Worm (Caenorhabditis elegans): Measurements from ENCODE around the gene Y43D4A.6.

Y43D4A.6 gene

DNA sequence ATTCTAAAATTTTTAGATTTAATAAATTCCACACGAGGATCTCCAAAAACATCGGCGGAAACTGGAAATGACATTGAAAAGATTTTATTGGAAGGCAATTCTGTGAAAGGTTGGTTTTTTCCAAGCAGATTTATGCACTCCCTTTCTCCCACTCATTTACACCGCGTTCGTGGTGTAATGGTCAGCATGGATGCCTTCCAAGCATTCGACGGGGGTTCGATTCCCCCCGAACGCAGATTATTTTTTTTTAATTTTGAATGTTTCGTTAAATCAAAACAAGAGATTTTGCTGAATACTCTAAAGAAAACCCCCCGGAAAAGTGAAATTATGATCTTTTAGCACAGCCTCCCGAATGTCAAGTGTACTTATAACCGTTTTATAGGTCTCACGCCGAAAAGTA lies 11.2 kb upstream of the Y43D4A.6 start (continued):
- TF ChIP-seq F26F4.8 (GFP tag; conservative IDR thresholded peaks at IDR 0.05) (peak; percentile 79; the same call in 1 of the 2 replicates), lir-3 (tag; optimal IDR thresholded peaks at IDR 0.05) (no peak), lin-38 (GFP tag; IDR thresholded peaks at IDR 0.05) (peak; percentile 76), lim-7 (GFP tag; IDR thresholded peaks at IDR 0.05) (peak; percentile 92), nhr-28 (tag; optimal IDR thresholded peaks at IDR 0.05) (no peak), F44E2.7 (GFP tag; IDR thresholded peaks at IDR 0.05) (0 out of 2 replicates have a peak, but pooled peaks have one; percentile 45), mdt-29 (GFP tag; IDR thresholded peaks at IDR 0.05) (peak; percentile 79), unc-130 (GFP tag; optimal IDR thresholded peaks at IDR 0.05) (peak; percentile 62), ceh-44 (GFP tag; IDR thresholded peaks at IDR 0.05) (peak; percentile 61; the same call in 1 of the 2 replicates), Y75B8A.6 (GFP tag; IDR thresholded peaks at IDR 0.05) (peak; percentile 67; the same call in 1 of the 2 replicates), daf-8 (GFP tag; IDR thresholded peaks at IDR 0.05) (0 out of 2 replicates have a peak, but pooled peaks have one; percentile 20), F10B5.3 (tag; optimal IDR thresholded peaks at IDR 0.05) (peak; percentile 4), nhr-11 (tag; optimal IDR thresholded peaks at IDR 0.05) (no peak), dpl-1 (GFP tag; optimal IDR thresholded peaks at IDR 0.05) (no peak), sdz-12 (GFP tag; optimal IDR thresholded peaks at IDR 0.05) (no peak), Y48G9A.11 (GFP tag; IDR thresholded peaks at IDR 0.05) (0 out of 2 replicates have a peak, but pooled peaks have one; percentile 24), lin-29 (GFP tag; IDR thresholded peaks at IDR 0.05) (0 out of 2 replicates have a peak, but pooled peaks have one; percentile 16), egl-27 (tag; optimal IDR thresholded peaks at IDR 0.05) (no peak), arid-1 (GFP tag; conservative IDR thresholded peaks at IDR 0.05) (peak; percentile 72), zfp-3 (GFP tag; conservative IDR thresholded peaks at IDR 0.05) (no peak), madf-5 (GFP tag; IDR thresholded peaks at IDR 0.05) (peak in 1 of 2 experiments; percentile 87; a peak in 1 of 4 replicates), nhr-77 (tag; optimal IDR thresholded peaks at IDR 0.05) (peak; percentile 7), ceh-82 (tag; optimal IDR thresholded peaks at IDR 0.05) (no peak), nhr-76 (tag; optimal IDR thresholded peaks at IDR 0.05) (no peak), zip-11 (GFP tag; IDR thresholded peaks at IDR 0.05) (peak; percentile 74; the same call in 1 of the 2 replicates), fkh-10 (GFP tag; optimal IDR thresholded peaks at IDR 0.05) (no peak), spr-1 (tag; optimal IDR thresholded peaks at IDR 0.05) (peak; percentile 50), hmg-1.1 (GFP tag; IDR thresholded peaks at IDR 0.05) (peak; percentile 78), daf-16 (GFP tag; optimal IDR thresholded peaks at IDR 0.05) (peak in 1 of 2 experiments; percentile 79), daf-16 (tag; optimal IDR thresholded peaks at IDR 0.05) (peak; percentile 37), vab-7 (GFP tag; IDR thresholded peaks at IDR 0.05) (peak; percentile 83), attf-4 (tag; optimal IDR thresholded peaks at IDR 0.05) (no peak), Y5F2A.4 (GFP tag; optimal IDR thresholded peaks at IDR 0.05) (peak; percentile 44), ZK337.2 (GFP tag; IDR thresholded peaks at IDR 0.05) (no peak), ceh-62 (tag; optimal IDR thresholded peaks at IDR 0.05) (no peak), T20F7.1 (GFP tag; optimal IDR thresholded peaks at IDR 0.05) (no peak), rbr-2 (tag; optimal IDR thresholded peaks at IDR 0.05) (peak; percentile 45), dmd-9 (GFP tag; IDR thresholded peaks at IDR 0.05) (no peak), set-16 (GFP tag; IDR thresholded peaks at IDR 0.05) (no peak), egl-43 (GFP tag; IDR thresholded peaks at IDR 0.05) (peak; percentile 91), ctbp-1 (GFP tag; IDR thresholded peaks at IDR 0.05) (no peak; the same call in none of the 2 replicates), skn-1 (tag; optimal IDR thresholded peaks at IDR 0.05) (no peak), nhr-102 (tag; optimal IDR thresholded peaks at IDR 0.05) (peak; percentile 47), ces-1 (GFP tag; optimal IDR thresholded peaks at IDR 0.05) (no peak), ceh-28 (tag; optimal IDR thresholded peaks at IDR 0.05) (no peak), snpc-1.2 (GFP tag; IDR thresholded peaks at IDR 0.05) (peak; percentile 98)
